Worm (Caenorhabditis elegans) whole organism, L4 larva: ENCODE measurements around the gene R04E5.7.

Experiments
- D1046.2 ChIP-seq: fragments of 200-800 bp; sonication (Bioruptor generic); IDR thresholded peaks from 2 replicates; pipeline ENCODE4 v1.3.6; 2022; ENCODE audit warnings: missing genetic modification characterization, missing compliant biosample characterization
- F10B5.3 ChIP-seq: sonication (generic microtip); optimal IDR thresholded peaks from 2 replicates; lab custom pipeline; 2016; ENCODE audit warnings: mild to moderate bottlenecking, missing genetic modification characterization, missing compliant biosample characterization
- T20F7.1 ChIP-seq: fragments of 200-800 bp; sonication (Bioruptor generic); optimal IDR thresholded peaks from 2 replicates; lab custom pipeline; 2018; ENCODE audit warnings: mild to moderate bottlenecking, missing genetic modification characterization, missing compliant biosample characterization
- Y48G9A.11 ChIP-seq: fragments of 200-800 bp; sonication (Bioruptor generic); IDR thresholded peaks from 2 replicates; pipeline ENCODE4 v1.3.6; 2022; ENCODE audit warnings: missing genetic modification reagents, missing genetic modification characterization, missing compliant biosample characterization
- Y5F2A.4 ChIP-seq: fragments of 200-800 bp; sonication (Bioruptor generic); optimal IDR thresholded peaks from 2 replicates; lab custom pipeline; 2018; ENCODE audit warnings: mild to moderate bottlenecking, missing genetic modification characterization, missing compliant biosample characterization
- aly-2 ChIP-seq: sonication (generic microtip); optimal IDR thresholded peaks from 2 replicates; lab custom pipeline; 2018; ENCODE audit warnings: missing biosample characterization, missing genetic modification characterization
- ama-1 ChIP-seq: fragments of 150-350 bp; optimal IDR thresholded peaks from 2 replicates; lab custom pipeline; 2014; ENCODE audit warnings: inconsistent platforms, mixed read lengths
- attf-4 ChIP-seq: sonication (generic microtip); optimal IDR thresholded peaks from 3 replicates; lab custom pipeline; 2017; ENCODE audit warnings: missing biosample characterization, missing genetic modification characterization
- ceh-28 ChIP-seq: fragments of 150-350 bp; optimal IDR thresholded peaks from 2 replicates; lab custom pipeline; 2014; ENCODE audit warnings: missing biosample characterization, missing genetic modification reagents, missing genetic modification characterization
- ceh-32 ChIP-seq: sonication (generic microtip); optimal IDR thresholded peaks from 2 replicates; lab custom pipeline; 2016; ENCODE audit warnings: mild to moderate bottlenecking, missing genetic modification characterization, missing compliant biosample characterization; ENCODE audit not compliant: poor library complexity
- ceh-82 ChIP-seq: sonication (generic microtip); optimal IDR thresholded peaks from 2 replicates; lab custom pipeline; 2017; ENCODE audit warnings: missing biosample characterization, missing genetic modification characterization
- ces-1 ChIP-seq: fragments of 150-350 bp; sonication (generic microtip); optimal IDR thresholded peaks from 4 replicates; lab custom pipeline; 2014; ENCODE audit warnings: missing biosample characterization, missing genetic modification reagents, missing genetic modification characterization
- cey-2 ChIP-seq: sonication (generic microtip); optimal IDR thresholded peaks from 3 replicates; lab custom pipeline; 2017; ENCODE audit warnings: missing genetic modification characterization, mild to moderate bottlenecking, missing compliant biosample characterization, antibody characterized with exemption, borderline replicate concordance; ENCODE audit not compliant: insufficient read depth
- daf-12 ChIP-seq: fragments of 150-350 bp; optimal IDR thresholded peaks from 2 replicates; lab custom pipeline; 2014; ENCODE audit warnings: missing biosample characterization, missing genetic modification reagents, missing genetic modification characterization
- dmd-8 ChIP-seq: fragments of 200-800 bp; sonication (Bioruptor generic); IDR thresholded peaks from 2 replicates; pipeline ENCODE4 v1.3.6; 2022; ENCODE audit warnings: missing genetic modification characterization, missing compliant biosample characterization
- dmd-9 ChIP-seq: fragments of 200-800 bp; sonication (Bioruptor generic); IDR thresholded peaks from 2 replicates; pipeline ENCODE4 v1.3.6; 2022; ENCODE audit warnings: missing genetic modification reagents, missing genetic modification characterization, missing compliant biosample characterization
- dpl-1 ChIP-seq: fragments of 150-350 bp; optimal IDR thresholded peaks from 2 replicates; lab custom pipeline; 2014; ENCODE audit warnings: missing biosample characterization, missing genetic modification reagents, missing genetic modification characterization
- egl-27 ChIP-seq: sonication (generic microtip); optimal IDR thresholded peaks from 3 replicates; lab custom pipeline; 2017; ENCODE audit warnings: missing biosample characterization, missing genetic modification reagents, missing genetic modification characterization
- fos-1 ChIP-seq: fragments of 150-350 bp; optimal IDR thresholded peaks from 2 replicates; lab custom pipeline; 2014; ENCODE audit warnings: missing biosample characterization, missing genetic modification characterization
- gei-8 ChIP-seq: fragments of 200-800 bp; sonication (Bioruptor generic); optimal IDR thresholded peaks from 2 replicates; lab custom pipeline; 2018; ENCODE audit warnings: mild to moderate bottlenecking, missing genetic modification characterization, missing compliant biosample characterization
- hlh-30 ChIP-seq: sonication (generic microtip); optimal IDR thresholded peaks from 2 replicates; lab custom pipeline; 2017; ENCODE audit warnings: antibody characterized with exemption, mild to moderate bottlenecking, missing genetic modification characterization, missing compliant biosample characterization; ENCODE audit not compliant: insufficient read depth
- lin-1 ChIP-seq: fragments of 200-800 bp; sonication (Bioruptor generic); IDR thresholded peaks from 2 replicates; pipeline ENCODE4 v1.3.6; 2022; ENCODE audit warnings: missing genetic modification reagents, missing genetic modification characterization, missing compliant biosample characterization
- lin-15B ChIP-seq: fragments of 150-350 bp; sonication (generic microtip); optimal IDR thresholded peaks from 3 replicates; lab custom pipeline; 2014; ENCODE audit warnings: missing biosample characterization, missing genetic modification characterization
- lin-29 ChIP-seq: fragments of 200-800 bp; sonication (Bioruptor generic); IDR thresholded peaks from 2 replicates; pipeline ENCODE4 v1.3.6; 2022; ENCODE audit warnings: missing genetic modification reagents, missing genetic modification characterization, missing compliant biosample characterization
- lin-38 ChIP-seq: fragments of 200-800 bp; sonication (Bioruptor generic); IDR thresholded peaks from 2 replicates; pipeline ENCODE4 v1.3.6; 2022; ENCODE audit warnings: missing genetic modification reagents, missing genetic modification characterization, missing compliant biosample characterization
- madf-9 ChIP-seq: fragments of 200-800 bp; sonication (Bioruptor generic); conservative IDR thresholded peaks from 2 replicates; pipeline ENCODE4 v1.3.6; 2022; ENCODE audit warnings: missing genetic modification reagents, missing genetic modification characterization, missing compliant biosample characterization
- mdl-1 ChIP-seq, 2 experiments: fragments of 150-350 bp in 1 of 2; sonication (generic microtip) in 1 of 2; optimal IDR thresholded peaks; 2 replicates each; lab custom pipeline; 2014 to 2017; ENCODE audit warnings: missing biosample characterization in 2 of 2, missing genetic modification characterization in 2 of 2
- mes-2 ChIP-seq: sonication (generic microtip); optimal IDR thresholded peaks from 2 replicates; lab custom pipeline; 2016; ENCODE audit warnings: missing genotype, mild to moderate bottlenecking, missing genetic modification characterization, missing compliant biosample characterization; ENCODE audit not compliant: poor library complexity, severe bottlenecking
- nhr-10 ChIP-seq: fragments of 150-350 bp; optimal IDR thresholded peaks from 2 replicates; lab custom pipeline; 2014; ENCODE audit warnings: missing biosample characterization, missing genetic modification characterization
- nhr-11 ChIP-seq: fragments of 150-350 bp; optimal IDR thresholded peaks from 2 replicates; lab custom pipeline; 2014; ENCODE audit warnings: missing biosample characterization, missing genetic modification characterization
- nhr-111 ChIP-seq: fragments of 200-800 bp; sonication (Bioruptor generic); optimal IDR thresholded peaks from 2 replicates; lab custom pipeline; 2018; ENCODE audit warnings: mild to moderate bottlenecking, missing genetic modification characterization, missing compliant biosample characterization
- nhr-28 ChIP-seq: fragments of 150-350 bp; optimal IDR thresholded peaks from 2 replicates; lab custom pipeline; 2014; ENCODE audit warnings: missing biosample characterization, missing genetic modification characterization
- nhr-41 ChIP-seq: fragments of 200-800 bp; sonication (Bioruptor generic); IDR thresholded peaks from 2 replicates; pipeline ENCODE4 v1.3.6; 2022; ENCODE audit warnings: missing genetic modification reagents, missing genetic modification characterization, missing compliant biosample characterization
- nhr-42 ChIP-seq: fragments of 200-800 bp; sonication (Bioruptor generic); IDR thresholded peaks from 2 replicates; pipeline ENCODE4 v1.3.6; 2022; ENCODE audit warnings: missing genetic modification characterization, missing compliant biosample characterization
- nhr-6 ChIP-seq: fragments of 150-350 bp; optimal IDR thresholded peaks from 2 replicates; lab custom pipeline; 2014; ENCODE audit warnings: missing biosample characterization, missing genetic modification characterization
- nhr-77 ChIP-seq: fragments of 150-350 bp; optimal IDR thresholded peaks from 2 replicates; lab custom pipeline; 2014; ENCODE audit warnings: missing biosample characterization, missing genetic modification characterization
- php-3 ChIP-seq: fragments of 200-800 bp; sonication (Bioruptor generic); IDR thresholded peaks from 2 replicates; pipeline ENCODE4 v1.3.6; 2022; ENCODE audit warnings: missing genetic modification reagents, missing genetic modification characterization, missing compliant biosample characterization
- pqm-1 ChIP-seq: sonication (generic microtip); optimal IDR thresholded peaks from 2 replicates; lab custom pipeline; 2017; ENCODE audit warnings: missing biosample characterization, missing genetic modification characterization
- sdz-12 ChIP-seq: fragments of 200-800 bp; sonication (Bioruptor generic); optimal IDR thresholded peaks from 2 replicates; lab custom pipeline; 2018; ENCODE audit warnings: mild to moderate bottlenecking, missing genetic modification characterization, missing compliant biosample characterization
- set-16 ChIP-seq: fragments of 200-800 bp; sonication (Bioruptor generic); IDR thresholded peaks from 2 replicates; pipeline ENCODE4 v1.3.6; 2022; ENCODE audit warnings: missing genetic modification reagents, missing genetic modification characterization, missing compliant biosample characterization
- snpc-1.2 ChIP-seq: fragments of 200-800 bp; sonication (Bioruptor generic); IDR thresholded peaks from 2 replicates; pipeline ENCODE4 v1.3.6; 2022; ENCODE audit warnings: missing genetic modification reagents, missing genetic modification characterization, missing compliant biosample characterization
- snpc-4 ChIP-seq: fragments of 150-350 bp; optimal IDR thresholded peaks from 2 replicates; lab custom pipeline; 2014; ENCODE audit warnings: missing biosample characterization, missing genetic modification characterization
- tra-1 ChIP-seq: fragments of 200-800 bp; sonication (Bioruptor generic); IDR thresholded peaks from 2 replicates; pipeline ENCODE4 v1.3.6; 2022; ENCODE audit warnings: missing genetic modification reagents, missing genetic modification characterization, missing compliant biosample characterization
- vab-7 ChIP-seq: fragments of 200-800 bp; sonication (Bioruptor generic); IDR thresholded peaks from 2 replicates; pipeline ENCODE4 v1.3.6; 2022; ENCODE audit warnings: missing genetic modification reagents, missing genetic modification characterization, missing compliant biosample characterization
- zag-1 ChIP-seq: fragments of 150-350 bp; optimal IDR thresholded peaks from 2 replicates; lab custom pipeline; 2014; ENCODE audit warnings: missing biosample characterization, missing genetic modification characterization
- zip-11 ChIP-seq: fragments of 200-800 bp; sonication (Bioruptor generic); IDR thresholded peaks from 2 replicates; pipeline ENCODE4 v1.3.6; 2022; ENCODE audit warnings: missing genetic modification characterization, missing compliant biosample characterization
- ztf-11 ChIP-seq: fragments of 150-350 bp; optimal IDR thresholded peaks from 2 replicates; lab custom pipeline; 2014; ENCODE audit warnings: missing biosample characterization, missing genetic modification characterization
- ztf-7 ChIP-seq: fragments of 150-350 bp; optimal IDR thresholded peaks from 2 replicates; lab custom pipeline; 2014; ENCODE audit warnings: missing biosample characterization, missing genetic modification characterization

Gene R04E5.7

ce11 chrX:8838176-8838575 lies 41.1 kb upstream of the R04E5.7 start (continued):
- peak; percentile 15 for TF ChIP-seq hlh-30 (tag; lab: Kevin White, UChicago)
- TF ChIP-seq T20F7.1 (GFP tag; lab: Kevin White, UChicago), result no peak
- TF ChIP-seq lin-1, result no peak
- TF ChIP-seq D1046.2 (GFP tag; lab: Robert Waterston, UW), result no peak
- no peak for TF ChIP-seq lin-29 (GFP tag; lab: Robert Waterston, UW)
- TF ChIP-seq daf-12 (tag; lab: Kevin White, UChicago), result no peak
- TF ChIP-seq vab-7 (GFP tag; lab: Robert Waterston, UW), result peak; percentile 70; the same call in 1 of the 2 replicates
- no peak for TF ChIP-seq sdz-12
- no peak for TF ChIP-seq fos-1 (tag; lab: Kevin White, UChicago)
- TF ChIP-seq set-16, result no peak
- no peak for TF ChIP-seq aly-2 (tag; lab: Kevin White, UChicago)
- TF ChIP-seq snpc-1.2 (GFP tag; lab: Robert Waterston, UW), result no peak
- no peak for TF ChIP-seq ama-1 (lab: Kevin White, UChicago)
- TF ChIP-seq nhr-28 (tag; lab: Kevin White, UChicago), result no peak
- TF ChIP-seq, all 104 proteins: peak for 26

- TF ChIP-seq php-3 (GFP tag; lab: Robert Waterston, UW) (peak; percentile 78), nhr-11 (tag; lab: Kevin White, UChicago) (peak; percentile 79), dpl-1 (GFP tag; lab: Kevin White, UChicago) (peak; percentile 77), mdl-1 (tag; optimal IDR thresholded peaks at IDR 0.05; lab: Kevin White, UChicago) (peak; percentile 77 to 84), ztf-11 (tag; lab: Kevin White, UChicago) (no peak), nhr-77 (tag; lab: Kevin White, UChicago) (peak; percentile 87), aly-2 (tag; lab: Kevin White, UChicago) (no peak), F10B5.3 (tag; lab: Kevin White, UChicago) (peak; percentile 86), egl-27 (tag; lab: Kevin White, UChicago) (peak; percentile 10), mes-2 (tag; lab: Kevin White, UChicago) (peak; percentile 89), nhr-111 (GFP tag; lab: Kevin White, UChicago) (peak; percentile 90), pqm-1 (tag; lab: Kevin White, UChicago) (no peak), ceh-32 (tag; lab: Kevin White, UChicago) (no peak), ztf-7 (tag; lab: Kevin White, UChicago) (peak; percentile 90), dmd-9 (GFP tag; lab: Robert Waterston, UW) (peak; percentile 93), zip-11 (GFP tag; lab: Robert Waterston, UW) (0 out of 2 replicates have a peak, but pooled peaks have one; percentile 78), ceh-28 (peak; percentile 25), nhr-41 (peak; percentile 95), zag-1 (peak; percentile 48), lin-15B (no peak), attf-4 (tag; lab: Kevin White, UChicago) (peak; percentile 46), ceh-82 (tag; lab: Kevin White, UChicago) (peak; percentile 14), snpc-4 (tag; lab: Kevin White, UChicago) (peak; percentile 18), gei-8 (GFP tag; lab: Kevin White, UChicago) (peak; percentile 87), nhr-6 (tag; lab: Kevin White, UChicago) (peak; percentile 80), T20F7.1 (GFP tag; lab: Kevin White, UChicago) (peak; percentile 78), madf-9 (GFP tag; lab: Robert Waterston, UW) (peak; percentile 94), ces-1 (GFP tag; lab: Kevin White, UChicago) (peak; percentile 60), Y5F2A.4 (GFP tag; lab: Kevin White, UChicago) (peak; percentile 87), vab-7 (GFP tag; lab: Robert Waterston, UW) (peak; percentile 94), dmd-8 (GFP tag; lab: Robert Waterston, UW) (peak; percentile 98), nhr-42 (GFP tag; lab: Robert Waterston, UW) (peak; percentile 88), cey-2 (tag; lab: Kevin White, UChicago) (no peak), sdz-12 (peak; percentile 80), fos-1 (tag; lab: Kevin White, UChicago) (no peak), Y48G9A.11 (no peak; the same call in none of the 2 replicates), lin-1 (peak; percentile 83), nhr-28 (tag; lab: Kevin White, UChicago) (peak; percentile 72), lin-38 (GFP tag; lab: Robert Waterston, UW) (peak; percentile 86), snpc-1.2 (GFP tag; lab: Robert Waterston, UW) (no peak; the same call in none of the 2 replicates), tra-1 (GFP tag; lab: Robert Waterston, UW) (peak; percentile 95), nhr-10 (tag; lab: Kevin White, UChicago) (peak; percentile 18), daf-12 (tag; lab: Kevin White, UChicago) (no peak)
Observed at ce11 chrX:8835887-8836348, 38.9 kb upstream of the R04E5.7 start, which contains the start of gene C28G1.2. Gene C28G1.2, plus strand, starts transcription at chrX:8836016.
